Fruit fly (Drosophila melanogaster): ENCODE measurements around the gene cad.

Gene cad

dm6 chr2L:20803733-20804164, 33.2 kb downstream of the cad start (continued):
- TF ChIP-seq CG13775 (GFP tag; optimal IDR thresholded peaks at IDR 0.05) (no peak), CG31441 (GFP tag; IDR thresholded peaks at IDR 0.05) (no peak), bab2 (GFP tag; optimal IDR thresholded peaks at IDR 0.05) (no peak), br (optimal IDR thresholded peaks at IDR 0.05) (no peak), fd102C (GFP tag; optimal IDR thresholded peaks at IDR 0.05) (no peak), CG6654 (GFP tag; optimal IDR thresholded peaks at IDR 0.05) (no peak), kah (GFP tag; optimal IDR thresholded peaks at IDR 0.05) (no peak), CG32532 (GFP tag; IDR thresholded peaks at IDR 0.05) (peak; percentile 43), CG5245 (GFP tag; optimal IDR thresholded peaks at IDR 0.05) (no peak), Neu2 (GFP tag; optimal IDR thresholded peaks at IDR 0.05; ENCODE audit: borderline replicate concordance) (no peak), Deaf1 (tag; optimal IDR thresholded peaks at IDR 0.05) (peak; percentile 31), zfh1 (GFP tag; IDR thresholded peaks at IDR 0.05) (no peak), CG30020 (tag; optimal IDR thresholded peaks at IDR 0.05) (no peak), HmgD (GFP tag; optimal IDR thresholded peaks at IDR 0.05) (no peak), ash1 (GFP tag; optimal IDR thresholded peaks at IDR 0.05) (no peak), HHEX (GFP tag; optimal IDR thresholded peaks at IDR 0.05) (no peak), cad (GFP tag; optimal IDR thresholded peaks at IDR 0.05) (no peak), CG18011 (GFP tag; optimal IDR thresholded peaks at IDR 0.05) (no peak), CG1792 (GFP tag; optimal IDR thresholded peaks at IDR 0.05) (no peak), Lpt (GFP tag; optimal IDR thresholded peaks at IDR 0.05) (no peak), Taf1 (GFP tag; IDR thresholded peaks at IDR 0.05) (no peak), CG42726 (GFP tag; IDR thresholded peaks at IDR 0.05; ENCODE audit: partially characterized antibody) (0 out of 2 replicates have a peak, but pooled peaks have one; percentile 44), B-H1 (GFP tag; IDR thresholded peaks at IDR 0.05) (no peak), CG4360 (GFP tag; IDR thresholded peaks at IDR 0.05) (peak; percentile 63), Ssrp (tag; optimal IDR thresholded peaks at IDR 0.05) (no peak), inv (GFP tag; IDR thresholded peaks at IDR 0.05; ENCODE audit: partially characterized antibody) (no peak), fd64A (GFP tag; optimal IDR thresholded peaks at IDR 0.05) (no peak), CG32772 (GFP tag; IDR thresholded peaks at IDR 0.05) (0 out of 2 replicates have a peak, but pooled peaks have one; percentile 8), CG12219 (GFP tag; optimal IDR thresholded peaks at IDR 0.05) (no peak), CG10979 (tag; optimal IDR thresholded peaks at IDR 0.05) (no peak), yki (optimal IDR thresholded peaks at IDR 0.05) (no peak), NfI (GFP tag; optimal IDR thresholded peaks at IDR 0.05) (no peak), Dip2 (GFP tag; IDR thresholded peaks at IDR 0.05) (no peak), Nf-YC (tag; optimal IDR thresholded peaks at IDR 0.05) (no peak), gfzf (GFP tag; optimal IDR thresholded peaks at IDR 0.05) (no peak)

dm6 chr2L:20805624-20806339, 35.3 kb downstream of the cad start:
- TF ChIP-seq tll (GFP tag; optimal IDR thresholded peaks at IDR 0.05) (no peak), Lim3 (GFP tag; IDR thresholded peaks at IDR 0.05) (peak; percentile 89), HLH4C (GFP tag; IDR thresholded peaks at IDR 0.05; ENCODE audit: partially characterized antibody) (peak; percentile 96), crc (GFP tag; optimal IDR thresholded peaks at IDR 0.05) (peak; percentile 55), lov (optimal IDR thresholded peaks at IDR 0.05) (no peak), lov (GFP tag; IDR thresholded peaks at IDR 0.05) (peak; percentile 91), Atf-2 (GFP tag; optimal IDR thresholded peaks at IDR 0.05) (peak; percentile 69), CG2202 (tag; optimal IDR thresholded peaks at IDR 0.05) (peak; percentile 92), Ssrp (tag; optimal IDR thresholded peaks at IDR 0.05) (peak; percentile 93), chn (GFP tag; optimal IDR thresholded peaks at IDR 0.05) (peak; percentile 88), gem (tag; optimal IDR thresholded peaks at IDR 0.05) (peak; percentile 98), Rfx (GFP tag; IDR thresholded peaks at IDR 0.05) (peak; percentile 97), CG4617 (GFP tag; optimal IDR thresholded peaks at IDR 0.05; ENCODE audit: borderline replicate concordance) (peak; percentile 85), CG17912 (GFP tag; optimal IDR thresholded peaks at IDR 0.05) (peak; percentile 57), sob (GFP tag; IDR thresholded peaks at IDR 0.05) (peak; percentile 95), CG3838 (GFP tag; optimal IDR thresholded peaks at IDR 0.05) (peak; percentile 77), sqz (GFP tag; optimal IDR thresholded peaks at IDR 0.05) (peak; percentile 83), sr (GFP tag; IDR thresholded peaks at IDR 0.05) (peak; percentile 71; the same call in 2 of the 3 replicates), danr (GFP tag; IDR thresholded peaks at IDR 0.05) (peak; percentile 90)

All from whole organism, embryonic.